Worm (Caenorhabditis elegans): ENCODE results near the gene F07D3.3.

DNA sequence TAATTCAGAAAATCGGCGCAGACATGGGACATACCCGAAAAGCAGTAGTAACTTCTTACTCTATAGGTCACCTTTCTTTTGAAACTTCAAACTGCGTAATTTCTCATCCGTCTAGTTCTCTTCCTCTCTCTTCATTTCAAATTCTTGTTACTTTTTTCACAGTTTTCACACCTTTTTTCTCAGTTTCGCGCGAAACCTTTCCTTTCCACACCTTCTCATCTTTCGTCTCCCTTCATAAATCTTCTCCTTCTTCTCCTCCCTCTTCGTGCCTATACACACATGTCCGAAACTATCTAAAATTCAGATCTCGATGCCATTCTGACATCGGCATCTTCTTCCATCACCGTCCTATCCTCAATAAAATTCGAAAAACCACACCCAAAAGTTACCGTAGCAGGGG is 18.8 kb downstream of the F07D3.3 start, which contains the start of gene wdr-62:
- TF ChIP-seq C17E4.6 (GFP tag; IDR thresholded peaks at IDR 0.05) = no peak
- no peak for TF ChIP-seq ztf-26 (tag; optimal IDR thresholded peaks at IDR 0.05)
- TF ChIP-seq egl-18 (GFP tag; IDR thresholded peaks at IDR 0.05) = no peak
- no peak for TF ChIP-seq akir-1 (GFP tag; optimal IDR thresholded peaks at IDR 0.05)
- no peak for TF ChIP-seq ets-4 (GFP tag; optimal IDR thresholded peaks at IDR 0.05)
- no peak for TF ChIP-seq zfh-2 (GFP tag; conservative IDR thresholded peaks at IDR 0.05)
- TF ChIP-seq ceh-27 (GFP tag; optimal IDR thresholded peaks at IDR 0.05) = no peak
- TF ChIP-seq tlf-1 (GFP tag; optimal IDR thresholded peaks at IDR 0.05) = no peak
- TF ChIP-seq C06A6.2 (GFP tag; conservative IDR thresholded peaks at IDR 0.05) = no peak
- no peak for TF ChIP-seq gei-17 (GFP tag; optimal IDR thresholded peaks at IDR 0.05)
- no peak for TF ChIP-seq ceh-91 (GFP tag; IDR thresholded peaks at IDR 0.05)
- no peak for TF ChIP-seq unc-62 (GFP tag; optimal IDR thresholded peaks at IDR 0.05)

All from whole organism, young adult.